Worm (Caenorhabditis elegans) whole organism, early embryonic: ENCODE data around the gene srj-57.

ENCODE experiments used
- B0310.2 ChIP-seq: sonication (generic microtip); optimal IDR thresholded peaks from 2 replicates; lab custom pipeline; 2016; ENCODE audit warnings: mild to moderate bottlenecking, missing genetic modification characterization, missing compliant biosample characterization
- F13C5.2 ChIP-seq: sonication (generic microtip); optimal IDR thresholded peaks from 2 replicates; lab custom pipeline; 2017; ENCODE audit warnings: mild to moderate bottlenecking, missing genetic modification characterization, inconsistent platforms, missing compliant biosample characterization
- aly-1 ChIP-seq: sonication (generic microtip); optimal IDR thresholded peaks from 2 replicates; lab custom pipeline; 2016; ENCODE audit warnings: missing genetic modification characterization, missing compliant biosample characterization
- ama-1 ChIP-seq: fragments of 150-350 bp; optimal IDR thresholded peaks from 2 replicates; lab custom pipeline; 2014
- ceh-13 ChIP-seq: fragments of 200-800 bp; sonication (Bioruptor generic); optimal IDR thresholded peaks from 2 replicates; lab custom pipeline; 2018; ENCODE audit warnings: mild to moderate bottlenecking, missing genetic modification characterization, missing compliant biosample characterization
- ceh-36 ChIP-seq: sonication (generic microtip); optimal IDR thresholded peaks from 2 replicates; lab custom pipeline; 2016; ENCODE audit warnings: missing genetic modification characterization, inconsistent platforms, missing compliant biosample characterization
- ets-7 ChIP-seq: sonication (generic microtip); optimal IDR thresholded peaks from 2 replicates; lab custom pipeline; 2016; ENCODE audit warnings: missing genotype, missing genetic modification characterization, missing compliant biosample characterization
- flt-1 ChIP-seq: fragments of 200-800 bp; sonication (Bioruptor generic); IDR thresholded peaks from 2 replicates; pipeline ENCODE4 v1.3.6; 2022; ENCODE audit warnings: missing genetic modification characterization, missing compliant biosample characterization
- hmbx-1 ChIP-seq: sonication (generic microtip); optimal IDR thresholded peaks from 2 replicates; lab custom pipeline; 2016; ENCODE audit warnings: mild to moderate bottlenecking, missing genetic modification characterization, missing compliant biosample characterization
- hmg-4 ChIP-seq: fragments of 200-800 bp; sonication (Bioruptor generic); optimal IDR thresholded peaks from 2 replicates; lab custom pipeline; 2018; ENCODE audit warnings: mild to moderate bottlenecking, missing genetic modification characterization, missing compliant biosample characterization
- hnd-1 ChIP-seq: sonication (generic microtip); optimal IDR thresholded peaks from 2 replicates; lab custom pipeline; 2016; ENCODE audit warnings: missing genetic modification characterization, missing compliant biosample characterization
- pes-1 ChIP-seq: fragments of 200-800 bp; sonication (Bioruptor generic); IDR thresholded peaks from 2 replicates; pipeline ENCODE4 v1.3.6; 2022; ENCODE audit warnings: missing genetic modification reagents, missing genetic modification characterization, missing compliant biosample characterization
- scrt-1 ChIP-seq: fragments of 200-800 bp; sonication (Bioruptor generic); IDR thresholded peaks from 2 replicates; pipeline ENCODE4 v1.3.6; 2022; ENCODE audit warnings: missing genetic modification characterization, missing compliant biosample characterization
- sea-1 ChIP-seq: fragments of 200-800 bp; sonication (Bioruptor generic); conservative IDR thresholded peaks from 2 replicates; pipeline ENCODE4 v1.3.6; 2022; ENCODE audit warnings: missing genetic modification characterization, missing compliant biosample characterization
- tbx-11 ChIP-seq: fragments of 200-800 bp; sonication (Bioruptor generic); IDR thresholded peaks from 2 replicates; pipeline ENCODE4 v1.3.6; 2022; ENCODE audit warnings: missing genetic modification characterization, missing compliant biosample characterization
- tbx-37 ChIP-seq: fragments of 200-800 bp; sonication (Bioruptor generic); conservative IDR thresholded peaks from 2 replicates; pipeline ENCODE4 v1.3.6; 2022; ENCODE audit warnings: missing genetic modification reagents, missing genetic modification characterization, missing compliant biosample characterization
- tra-4 ChIP-seq: sonication (generic microtip); optimal IDR thresholded peaks from 2 replicates; lab custom pipeline; 2017; ENCODE audit warnings: missing genetic modification characterization, missing compliant biosample characterization

The srj-57 gene

DNA sequence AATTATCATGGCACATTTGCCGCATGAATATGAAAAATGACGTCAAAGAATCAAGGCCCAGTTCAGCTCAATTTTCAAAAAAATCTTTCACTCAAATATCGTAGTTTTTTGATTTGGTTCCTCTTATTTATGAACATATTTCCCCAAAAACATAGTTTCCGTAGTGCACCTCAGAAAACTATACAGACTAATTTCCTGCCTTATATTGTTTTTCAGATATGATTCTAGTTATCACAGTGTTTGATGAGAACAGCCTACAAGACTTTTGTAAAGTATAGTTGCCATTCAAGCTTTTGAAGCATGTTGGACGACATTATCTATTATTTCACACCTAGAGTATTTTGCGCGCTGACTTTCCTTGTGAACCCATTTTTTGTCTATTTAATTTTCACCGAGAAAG, 22.7 kb downstream of the srj-57 start, which contains the start of gene srj-50:
srj-50 (plus strand) TSS at position 301 of the 400 bp plus-strand sequence.
- no peak for TF ChIP-seq ceh-13
- no peak for TF ChIP-seq ets-7 (tag; lab: Kevin White, UChicago)
- no peak for TF ChIP-seq ceh-36 (tag; lab: Kevin White, UChicago)

DNA sequence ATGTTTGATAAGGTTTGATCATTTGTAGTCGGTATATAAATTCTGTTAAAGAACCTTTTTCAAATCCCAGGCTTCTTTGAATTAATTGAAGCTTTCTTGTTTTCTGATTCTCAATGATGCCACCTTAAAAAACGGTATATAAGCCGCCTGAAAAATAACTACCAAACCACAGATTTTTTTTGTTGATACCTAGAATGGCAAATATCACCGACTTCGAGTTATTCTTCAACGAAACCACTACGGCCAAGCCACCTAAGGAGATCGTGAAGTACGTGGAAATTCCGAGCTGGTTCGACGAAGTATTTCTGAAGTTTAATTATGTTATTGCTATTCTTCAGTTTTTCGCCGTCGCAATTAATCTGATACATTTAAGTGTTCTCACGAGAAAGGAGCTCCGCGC, 24.6 kb downstream of the srj-57 start, which contains the start of gene srw-2:
srw-2 (plus strand) TSS at position 62 of the 400 bp plus-strand sequence.
- TF ChIP-seq ceh-13: no peak
- TF ChIP-seq F13C5.2 (tag; lab: Kevin White, UChicago): no peak
- TF ChIP-seq hmg-4 (GFP tag; lab: Kevin White, UChicago): no peak
- TF ChIP-seq ets-7 (tag; lab: Kevin White, UChicago): no peak
- TF ChIP-seq ama-1 (lab: Kevin White, UChicago): no peak
- TF ChIP-seq scrt-1 (GFP tag; lab: Robert Waterston, UW): no peak
- no peak for TF ChIP-seq tra-4 (tag; lab: Kevin White, UChicago)
- TF ChIP-seq sea-1 (GFP tag; lab: Robert Waterston, UW): no peak
- TF ChIP-seq aly-1 (tag; lab: Kevin White, UChicago): no peak
- no peak for TF ChIP-seq ceh-36 (tag; lab: Kevin White, UChicago)
- TF ChIP-seq B0310.2 (tag; lab: Kevin White, UChicago): no peak
- no peak for TF ChIP-seq flt-1
- no peak for TF ChIP-seq pes-1
- TF ChIP-seq hnd-1 (tag; lab: Kevin White, UChicago): no peak
- no peak for TF ChIP-seq tbx-37
- TF ChIP-seq hmbx-1 (tag; lab: Kevin White, UChicago): no peak
- no peak for TF ChIP-seq tbx-11

DNA sequence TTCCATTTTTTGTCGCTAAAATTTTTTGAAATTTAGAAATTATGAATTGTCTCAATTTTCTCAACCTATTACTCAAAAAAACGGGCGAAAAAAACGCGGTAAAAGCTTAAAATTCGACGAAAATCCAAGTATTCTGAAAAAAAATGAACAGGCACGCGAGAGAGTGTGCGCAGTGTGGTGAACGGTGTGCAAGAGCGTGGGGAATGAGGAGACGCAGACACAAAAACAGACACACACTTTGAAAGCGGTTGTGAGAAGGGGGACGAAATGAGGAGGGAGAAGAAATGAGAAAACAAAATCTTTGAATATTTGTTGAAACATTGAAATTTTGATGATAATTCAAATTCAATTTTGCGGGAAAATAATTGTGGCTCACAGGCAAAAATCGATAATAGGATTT, 28.6 kb downstream of the srj-57 start, which contains the start of gene T03D3.5:
T03D3.5 (minus strand) TSS at position 21 of the 400 bp plus-strand sequence.
- no peak for TF ChIP-seq tbx-37
- no peak for TF ChIP-seq ets-7 (tag; lab: Kevin White, UChicago)
- no peak for TF ChIP-seq ceh-13
- no peak for TF ChIP-seq tbx-11
- TF ChIP-seq ceh-36 (tag; lab: Kevin White, UChicago): no peak
- TF ChIP-seq pes-1: no peak
- no peak for TF ChIP-seq hnd-1 (tag; lab: Kevin White, UChicago)
- no peak for TF ChIP-seq F13C5.2 (tag; lab: Kevin White, UChicago)
- TF ChIP-seq tra-4 (tag; lab: Kevin White, UChicago): no peak
- no peak for TF ChIP-seq ama-1 (lab: Kevin White, UChicago)

DNA sequence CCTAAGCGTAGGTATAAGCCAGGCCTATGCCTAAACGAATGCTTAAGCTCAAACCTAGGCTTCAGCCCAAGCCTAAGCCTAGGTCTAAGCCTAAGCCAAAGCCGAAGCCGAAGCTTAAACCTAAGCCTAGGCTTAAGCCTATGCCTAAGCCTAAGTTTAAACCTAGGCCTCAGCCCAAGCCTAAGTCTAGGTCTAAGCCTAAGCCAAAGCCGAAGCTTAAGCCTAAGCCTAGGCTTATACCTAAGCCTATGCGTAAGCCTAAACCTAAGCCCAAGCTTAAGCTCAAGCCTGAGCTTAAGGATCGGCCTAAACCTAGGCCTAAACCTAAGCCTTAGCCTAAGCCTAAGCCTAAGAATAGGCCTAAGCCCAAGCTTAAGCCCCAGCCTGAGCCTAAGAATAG, 29.4 kb downstream of the srj-57 start:
- TF ChIP-seq ceh-36 (tag; lab: Kevin White, UChicago) (peak; percentile 88), scrt-1 (GFP tag; lab: Robert Waterston, UW) (no peak)

DNA sequence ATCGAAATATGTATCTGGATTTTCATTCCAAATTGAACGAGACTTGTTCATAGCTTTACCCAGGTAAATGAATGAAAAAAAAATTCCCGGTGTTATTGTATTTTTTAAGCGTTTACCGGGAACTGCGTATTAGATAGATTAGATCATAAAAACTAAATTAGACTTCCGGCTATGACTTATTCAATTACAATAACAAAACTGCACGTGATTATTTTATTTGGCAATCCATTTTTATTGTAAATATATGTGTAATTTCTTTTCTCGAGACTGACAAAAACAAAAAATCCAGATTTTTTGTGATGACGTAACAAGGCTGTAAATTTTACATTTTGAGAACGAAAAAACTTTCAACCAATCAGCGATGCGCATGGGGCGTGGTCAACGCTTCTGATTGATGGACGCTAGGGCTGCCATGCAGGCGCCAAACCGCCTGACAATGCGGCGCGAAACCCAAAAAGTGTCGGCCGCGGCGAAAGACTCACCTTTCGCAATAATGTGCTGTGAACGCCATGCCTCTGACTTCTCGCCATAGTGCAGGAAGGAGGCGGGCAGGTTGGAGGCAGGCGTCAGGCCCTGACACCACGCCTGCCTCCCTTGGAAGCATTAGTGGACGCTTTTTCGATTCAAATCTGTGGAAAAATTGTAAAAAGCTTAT, 33.6 kb downstream of the srj-57 start, which contains the start of gene srh-36:
srh-36 (minus strand) TSS at position 51 of the 655 bp plus-strand sequence.
- TF ChIP-seq hmg-4 (GFP tag; lab: Kevin White, UChicago) (no peak), ceh-36 (tag; lab: Kevin White, UChicago) (no peak), ceh-13 (no peak), scrt-1 (GFP tag; lab: Robert Waterston, UW) (no peak), B0310.2 (tag; lab: Kevin White, UChicago) (no peak), hmbx-1 (tag; lab: Kevin White, UChicago) (no peak), tra-4 (tag; lab: Kevin White, UChicago) (no peak), hnd-1 (tag; lab: Kevin White, UChicago) (no peak), F13C5.2 (tag; lab: Kevin White, UChicago) (no peak), ama-1 (lab: Kevin White, UChicago) (no peak), aly-1 (tag; lab: Kevin White, UChicago) (no peak), flt-1 (no peak), tbx-11 (no peak), ets-7 (tag; lab: Kevin White, UChicago) (no peak)

DNA sequence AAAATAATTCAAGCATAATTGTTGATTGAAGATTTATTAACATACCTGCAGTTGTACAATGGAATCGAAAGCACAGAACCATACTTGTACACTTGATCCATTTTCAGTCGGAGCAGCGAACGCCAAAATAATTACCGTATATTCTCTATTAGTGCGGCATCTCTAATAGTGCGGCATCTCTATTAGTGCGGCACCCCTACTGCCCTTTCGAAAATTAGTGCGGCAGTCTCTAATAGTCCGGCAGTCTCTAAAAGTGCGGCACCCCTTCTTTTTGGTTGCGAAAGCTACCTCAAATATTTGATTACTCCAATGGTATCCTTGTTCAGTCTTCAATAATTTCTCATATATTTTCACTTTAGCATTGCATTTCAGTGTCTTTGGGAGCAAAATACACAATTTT, 37.3 kb downstream of the srj-57 start, which contains the start of gene srt-34:
srt-34 (minus strand) TSS at position 101 of the 400 bp plus-strand sequence.
- TF ChIP-seq ceh-36 (tag; lab: Kevin White, UChicago) (no peak), ceh-13 (no peak)

DNA sequence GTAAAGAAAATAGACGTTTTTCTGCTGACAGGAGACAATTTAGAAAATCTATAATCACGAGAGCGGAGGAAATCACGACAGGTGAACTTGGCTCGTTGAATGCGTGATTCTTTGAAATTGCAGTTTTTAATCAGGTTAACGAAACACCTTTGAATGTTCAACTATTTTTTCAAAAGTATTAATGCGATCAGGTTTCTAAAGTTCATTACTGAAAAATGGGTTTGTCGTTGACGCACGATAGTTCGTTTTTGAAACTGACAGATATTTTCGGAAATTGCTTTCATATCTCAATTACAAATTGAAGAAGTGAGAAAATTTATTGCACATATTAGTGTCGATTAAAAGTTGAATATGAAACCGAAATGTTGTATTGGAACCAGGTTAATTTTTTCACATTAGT, 39.4 kb downstream of the srj-57 start, which contains the start of gene F54E2.5:
F54E2.5 (minus strand) TSS at position 101 of the 400 bp plus-strand sequence.
- TF ChIP-seq hmg-4 (GFP tag; lab: Kevin White, UChicago) (no peak), pes-1 (no peak), hmbx-1 (tag; lab: Kevin White, UChicago) (no peak), ets-7 (tag; lab: Kevin White, UChicago) (no peak), hnd-1 (tag; lab: Kevin White, UChicago) (no peak), ceh-36 (tag; lab: Kevin White, UChicago) (no peak), ceh-13 (no peak), sea-1 (GFP tag; lab: Robert Waterston, UW) (no peak), flt-1 (no peak), tbx-37 (no peak), tbx-11 (no peak), F13C5.2 (tag; lab: Kevin White, UChicago) (no peak), ama-1 (lab: Kevin White, UChicago) (no peak), aly-1 (tag; lab: Kevin White, UChicago) (no peak), scrt-1 (GFP tag; lab: Robert Waterston, UW) (no peak), B0310.2 (tag; lab: Kevin White, UChicago) (no peak), tra-4 (tag; lab: Kevin White, UChicago) (no peak)

DNA sequence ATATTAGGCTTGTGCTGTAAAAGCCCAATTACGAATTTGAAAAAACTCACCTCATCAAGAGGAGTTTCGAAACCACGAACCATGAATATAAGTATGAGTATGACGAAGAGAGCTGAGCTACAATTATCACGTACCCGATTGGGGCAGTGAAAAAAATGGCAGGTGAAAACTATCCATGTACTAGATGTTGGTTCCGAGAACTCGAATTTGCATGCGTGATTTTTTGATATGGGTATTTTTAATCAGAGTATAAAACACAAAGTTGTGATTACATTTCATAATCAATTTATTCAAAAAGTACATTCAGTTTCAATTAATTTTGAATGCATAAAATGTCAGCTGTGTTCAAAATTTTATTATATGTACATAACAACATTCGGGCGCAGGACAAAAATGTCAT, 41.5 kb downstream of the srj-57 start, which contains the start of gene F54E2.9:
F54E2.9 (minus strand) TSS at position 132 of the 400 bp plus-strand sequence.
- TF ChIP-seq ets-7 (tag; lab: Kevin White, UChicago): no peak
- TF ChIP-seq F13C5.2 (tag; lab: Kevin White, UChicago): no peak
- no peak for TF ChIP-seq ceh-13
- TF ChIP-seq pes-1: no peak
- no peak for TF ChIP-seq hmbx-1 (tag; lab: Kevin White, UChicago)
- TF ChIP-seq sea-1 (GFP tag; lab: Robert Waterston, UW): no peak
